Worm (Caenorhabditis elegans): ENCODE results near the gene pgam-5.

DNA sequence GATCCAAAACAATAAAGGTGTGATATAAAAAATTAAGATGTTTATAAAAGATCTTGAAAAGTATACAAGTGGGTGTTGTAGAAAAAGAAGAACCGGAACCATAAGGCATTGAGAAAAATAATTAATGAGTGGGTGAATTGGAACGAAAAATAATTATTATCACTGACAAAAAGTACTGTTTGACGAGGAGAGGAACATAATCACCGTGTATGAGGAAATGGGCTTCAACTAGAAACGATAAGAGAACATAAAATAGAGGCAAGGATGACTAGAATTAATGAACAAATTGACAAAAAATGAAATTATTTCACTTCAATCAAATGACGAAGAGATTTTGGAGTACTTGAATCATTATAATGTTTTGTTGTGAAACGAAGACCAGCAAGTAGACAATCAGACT is 19.7 kb upstream of the pgam-5 start:
- no peak for TF ChIP-seq tbx-8 (GFP tag; optimal IDR thresholded peaks at IDR 0.05)
- TF ChIP-seq mep-1 (tag; optimal IDR thresholded peaks at IDR 0.05) = no peak
- TF ChIP-seq nhr-12 (tag; optimal IDR thresholded peaks at IDR 0.05) = no peak
- no peak for TF ChIP-seq nhr-237 (tag; optimal IDR thresholded peaks at IDR 0.05)
- no peak for TF ChIP-seq unc-39 (tag; optimal IDR thresholded peaks at IDR 0.05)
- no peak for TF ChIP-seq pha-4 (tag; optimal IDR thresholded peaks at IDR 0.05)
- no peak for TF ChIP-seq sptf-1 (tag; optimal IDR thresholded peaks at IDR 0.05)
- no peak for TF ChIP-seq lsy-2 (tag; optimal IDR thresholded peaks at IDR 0.05)
- TF ChIP-seq cnd-1 (tag; optimal IDR thresholded peaks at IDR 0.05) = no peak
- no peak for TF ChIP-seq elt-3 (tag; optimal IDR thresholded peaks at IDR 0.05)
- TF ChIP-seq ces-1 (GFP tag; optimal IDR thresholded peaks at IDR 0.05) = no peak
- TF ChIP-seq lin-32 (GFP tag; optimal IDR thresholded peaks at IDR 0.05) = no peak
- no peak for TF ChIP-seq elt-1 (tag; optimal IDR thresholded peaks at IDR 0.05; ENCODE audit: borderline replicate concordance, insufficient read depth)
